Worm (Caenorhabditis elegans): ENCODE results near the gene F09C12.2.
"Not testable (repeated sequence)": the region's sequence is repeated elsewhere in the genome, so short reads cannot be mapped to it uniquely, and the experiment has no call there.

The F09C12.2 gene

DNA sequence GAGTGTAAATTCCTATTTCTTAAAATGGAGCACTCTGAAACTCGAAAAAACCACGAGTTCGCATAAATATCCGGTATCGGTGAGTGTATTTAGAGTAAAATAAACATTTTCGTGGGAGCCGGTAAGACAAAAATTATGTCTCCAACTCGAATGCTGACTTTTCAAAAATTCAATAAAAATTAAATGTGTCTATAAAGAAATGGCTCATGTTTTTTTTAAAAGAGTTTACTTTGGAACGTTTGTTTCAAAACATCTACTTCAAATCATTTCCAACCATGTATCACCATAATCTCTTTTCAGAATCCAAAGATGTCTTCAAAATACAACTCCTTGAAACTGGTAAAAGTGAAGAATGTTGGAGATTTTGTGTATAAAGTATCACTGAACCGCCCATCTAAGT, 32.8 kb downstream of the F09C12.2 start, which contains the start of gene F58A6.1:
TSS of gene F58A6.1 (plus strand) at position 301 of the 400 bp plus-strand sequence.
- no peak for TF ChIP-seq flt-1 (GFP tag; IDR thresholded peaks at IDR 0.05)
- TF ChIP-seq ztf-29 (GFP tag; IDR thresholded peaks at IDR 0.05), result no peak
- TF ChIP-seq tab-1 (GFP tag; IDR thresholded peaks at IDR 0.05), result no peak
- no peak for TF ChIP-seq ref-1 (GFP tag; conservative IDR thresholded peaks at IDR 0.05)
- no peak for TF ChIP-seq ztf-23 (GFP tag; IDR thresholded peaks at IDR 0.05)
- TF ChIP-seq med-1 (GFP tag; optimal IDR thresholded peaks at IDR 0.05; ENCODE audit: insufficient read depth), result no peak
- TF ChIP-seq klf-2 (GFP tag; conservative IDR thresholded peaks at IDR 0.05), result no peak
- no peak for TF ChIP-seq T22C8.4 (GFP tag; IDR thresholded peaks at IDR 0.05)
- no peak for TF ChIP-seq cog-1 (tag; optimal IDR thresholded peaks at IDR 0.05)

- TF ChIP-seq med-1 (GFP tag; optimal IDR thresholded peaks at IDR 0.05; ENCODE audit: insufficient read depth), result no peak
- TF ChIP-seq ztf-29 (GFP tag; IDR thresholded peaks at IDR 0.05), result no peak
- no peak for TF ChIP-seq tab-1 (GFP tag; IDR thresholded peaks at IDR 0.05)
- no peak for TF ChIP-seq ztf-23 (GFP tag; IDR thresholded peaks at IDR 0.05)
- TF ChIP-seq flt-1 (GFP tag; IDR thresholded peaks at IDR 0.05), result no peak
- TF ChIP-seq T22C8.4 (GFP tag; IDR thresholded peaks at IDR 0.05), result no peak
- TF ChIP-seq klf-2 (GFP tag; conservative IDR thresholded peaks at IDR 0.05), result no peak
- no peak for TF ChIP-seq cog-1 (tag; optimal IDR thresholded peaks at IDR 0.05)
These were observed 38.5 kb downstream of the F09C12.2 start, which contains the start of gene F58A6.5 for ce11 chrII:5148349-5148748. TSS of gene F58A6.5 (minus strand) at chrII:5148449.

DNA sequence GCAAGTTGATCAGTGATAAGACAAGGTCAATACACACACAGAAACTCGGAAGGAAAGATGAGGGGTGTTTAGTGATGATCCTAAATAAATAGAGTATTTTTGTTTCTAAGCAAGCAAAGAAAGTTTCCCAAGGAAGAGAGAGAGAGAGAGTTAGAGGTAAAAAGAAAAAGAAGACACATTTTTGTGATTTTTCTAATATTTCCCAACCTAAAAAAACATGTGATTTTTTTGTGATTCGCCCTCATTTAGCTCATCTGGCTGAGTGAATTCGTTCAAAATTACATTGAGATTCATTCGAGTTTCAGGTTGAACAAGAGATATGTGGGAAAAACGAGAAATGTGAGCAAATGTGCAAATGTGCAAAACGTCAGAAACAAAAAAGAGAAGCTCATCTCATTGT, 41.0 kb downstream of the F09C12.2 start, which contains the start of gene srb-16:
TSS of gene srb-16 (minus strand) at position 101 of the 400 bp plus-strand sequence.
- TF ChIP-seq tab-1 (GFP tag; IDR thresholded peaks at IDR 0.05) (no peak), klf-2 (GFP tag; conservative IDR thresholded peaks at IDR 0.05) (no peak), flt-1 (GFP tag; IDR thresholded peaks at IDR 0.05) (no peak), T22C8.4 (GFP tag; IDR thresholded peaks at IDR 0.05) (no peak), ztf-23 (GFP tag; IDR thresholded peaks at IDR 0.05) (no peak), cog-1 (tag; optimal IDR thresholded peaks at IDR 0.05) (no peak), med-1 (GFP tag; optimal IDR thresholded peaks at IDR 0.05; ENCODE audit: insufficient read depth) (no peak), ztf-29 (GFP tag; IDR thresholded peaks at IDR 0.05) (no peak)

ce11 chrII:5154540-5154939, 44.7 kb downstream of the F09C12.2 start, which contains the start of gene srb-12:
TSS of gene srb-12 (minus strand) at chrII:5154640.
- no peak for TF ChIP-seq tab-1 (GFP tag; IDR thresholded peaks at IDR 0.05)
- TF ChIP-seq ref-1 (GFP tag; conservative IDR thresholded peaks at IDR 0.05), result no peak
- TF ChIP-seq klf-2 (GFP tag; conservative IDR thresholded peaks at IDR 0.05), result no peak
- TF ChIP-seq ztf-23 (GFP tag; IDR thresholded peaks at IDR 0.05), result no peak

DNA sequence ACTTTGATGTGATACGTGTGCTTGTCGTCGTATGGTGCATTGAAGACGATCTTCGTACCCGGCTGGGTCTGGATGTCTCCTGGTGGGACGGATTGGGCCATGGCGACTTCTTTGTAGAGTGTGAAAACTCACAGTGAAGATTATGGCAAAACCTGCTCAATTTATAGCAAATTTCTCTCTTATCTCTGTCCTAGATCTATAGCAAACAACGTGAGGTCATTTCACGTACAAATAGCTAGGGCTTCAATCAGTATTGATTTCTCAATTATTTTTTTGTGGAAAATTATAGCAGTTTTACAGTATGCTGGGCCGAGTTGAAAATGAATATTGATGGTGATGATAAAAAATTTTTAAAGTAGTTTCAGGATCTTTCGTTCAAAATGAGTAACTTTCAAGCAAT, 47.2 kb downstream of the F09C12.2 start, which contains the start of gene msp-45:
TSS of gene msp-45 (minus strand) at position 101 of the 400 bp plus-strand sequence.
- TF ChIP-seq ztf-23 (GFP tag; IDR thresholded peaks at IDR 0.05) (no peak), ztf-29 (GFP tag; IDR thresholded peaks at IDR 0.05) (no peak), flt-1 (GFP tag; IDR thresholded peaks at IDR 0.05) (no peak), ref-1 (GFP tag; conservative IDR thresholded peaks at IDR 0.05) (no peak), med-1 (GFP tag; optimal IDR thresholded peaks at IDR 0.05; ENCODE audit: insufficient read depth) (no peak), cog-1 (tag; optimal IDR thresholded peaks at IDR 0.05) (no peak), T22C8.4 (GFP tag; IDR thresholded peaks at IDR 0.05) (no peak), klf-2 (GFP tag; conservative IDR thresholded peaks at IDR 0.05) (no peak), tab-1 (GFP tag; IDR thresholded peaks at IDR 0.05) (no peak)

- TF ChIP-seq ztf-29 (GFP tag; IDR thresholded peaks at IDR 0.05) (no peak), cog-1 (tag; optimal IDR thresholded peaks at IDR 0.05) (no peak), T22C8.4 (GFP tag; IDR thresholded peaks at IDR 0.05) (no peak), flt-1 (GFP tag; IDR thresholded peaks at IDR 0.05) (no peak), ztf-23 (GFP tag; IDR thresholded peaks at IDR 0.05) (no peak), klf-2 (GFP tag; conservative IDR thresholded peaks at IDR 0.05) (no peak), tab-1 (GFP tag; IDR thresholded peaks at IDR 0.05) (no peak), med-1 (GFP tag; optimal IDR thresholded peaks at IDR 0.05; ENCODE audit: insufficient read depth) (no peak), ref-1 (GFP tag; conservative IDR thresholded peaks at IDR 0.05) (no peak)
These were observed 47.7 kb downstream of the F09C12.2 start, which contains the start of gene srb-13 for ce11 chrII:5157525-5157924. TSS of gene srb-13 (minus strand) at chrII:5157625.

ce11 chrII:5158774-5159173, 49.0 kb downstream of the F09C12.2 start, which contains the start of gene F58A6.9:
TSS of gene F58A6.9 (minus strand) at chrII:5158874.
- not testable (repeated sequence) for TF ChIP-seq med-1 (GFP tag; optimal IDR thresholded peaks at IDR 0.05; ENCODE audit: insufficient read depth); ref-1 (GFP tag; conservative IDR thresholded peaks at IDR 0.05); ztf-23 (GFP tag; IDR thresholded peaks at IDR 0.05)

DNA sequence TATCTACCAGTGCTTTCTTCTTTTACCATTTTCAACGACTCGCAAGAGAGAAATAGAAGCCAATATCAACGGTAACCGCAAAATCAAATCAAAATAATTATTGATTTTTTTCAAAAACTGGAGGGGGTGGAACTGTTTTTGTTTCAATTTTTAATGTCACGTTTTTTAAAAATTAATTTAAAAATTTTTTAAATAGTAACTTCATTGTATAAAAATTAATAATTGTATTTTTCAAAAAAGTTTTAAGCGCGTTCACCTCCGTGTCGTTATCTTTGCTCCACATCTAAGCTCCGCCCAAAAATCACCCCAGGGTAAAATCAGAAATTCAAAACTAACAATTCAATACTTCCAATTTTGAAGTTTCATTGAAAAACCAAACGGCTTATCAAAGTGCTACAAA, 51.3 kb downstream of the F09C12.2 start, which contains the start of gene C27D6.11:
TSS of gene C27D6.11 (minus strand) at position 101 of the 400 bp plus-strand sequence.
- TF ChIP-seq med-1 (GFP tag; optimal IDR thresholded peaks at IDR 0.05; ENCODE audit: insufficient read depth) (no peak), T22C8.4 (GFP tag; IDR thresholded peaks at IDR 0.05) (no peak), ztf-23 (GFP tag; IDR thresholded peaks at IDR 0.05) (no peak)

Measured in whole organism, midembryonic.